Fruit fly (Drosophila melanogaster) whole organism, embryonic: ENCODE data around the gene CG33127.

Source experiments
- ATbp ChIP-seq: fragments of 200-800 bp; sonication (Bioruptor generic); optimal IDR thresholded peaks from 2 replicates; lab custom pipeline; 2017; ENCODE audit warnings: missing biosample characterization, mild to moderate bottlenecking, missing genetic modification characterization, missing genetic modification reagents
- CG1024 ChIP-seq: fragments of 200-800 bp; sonication (Bioruptor generic); IDR thresholded peaks from 2 replicates; pipeline ENCODE4 v1.3.6; 2022; ENCODE audit warnings: missing biosample characterization, missing genetic modification characterization
- CG10267 ChIP-seq: fragments of 200-800 bp; sonication (Bioruptor generic); optimal IDR thresholded peaks from 2 replicates; lab custom pipeline; 2018; ENCODE audit warnings: missing biosample characterization, mild to moderate bottlenecking, missing genetic modification characterization, moderate library complexity
- CG10321 ChIP-seq: fragments of 200-800 bp; sonication (Bioruptor generic); IDR thresholded peaks from 2 replicates; pipeline ENCODE4 v1.3.6; 2022; ENCODE audit warnings: missing biosample characterization, missing genetic modification characterization
- CG10565 ChIP-seq: fragments of 200-800 bp; sonication (Bioruptor generic); optimal IDR thresholded peaks from 3 replicates; lab custom pipeline; 2016; ENCODE audit warnings: missing biosample characterization, mild to moderate bottlenecking, missing genetic modification characterization
- CG1233 ChIP-seq: fragments of 200-800 bp; sonication (Bioruptor generic); optimal IDR thresholded peaks from 4 replicates; lab custom pipeline; 2018; ENCODE audit warnings: missing biosample characterization, mild to moderate bottlenecking, missing genetic modification characterization
- CG13123 ChIP-seq: fragments of 200-800 bp; sonication (Bioruptor generic); optimal IDR thresholded peaks from 2 replicates; lab custom pipeline; 2016; ENCODE audit warnings: missing biosample characterization, missing genetic modification characterization
- CG1647 ChIP-seq: fragments of 200-800 bp; sonication (Bioruptor generic); optimal IDR thresholded peaks from 3 replicates; lab custom pipeline; 2016; ENCODE audit warnings: missing biosample characterization, missing genetic modification characterization
- CG16813 ChIP-seq: fragments of 200-800 bp; sonication (Bioruptor generic); IDR thresholded peaks from 3 replicates; pipeline ENCODE4 v1.3.6; 2022; ENCODE audit warnings: missing biosample characterization, missing genetic modification characterization; ENCODE audit not compliant: partially characterized antibody
- CG17186 ChIP-seq: fragments of 200-800 bp; sonication (Bioruptor generic); optimal IDR thresholded peaks from 3 replicates; lab custom pipeline; 2017; ENCODE audit warnings: missing biosample characterization, missing genetic modification reagents, missing genetic modification characterization
- CG17328 ChIP-seq: fragments of 200-800 bp; sonication (Bioruptor generic); IDR thresholded peaks from 2 replicates; pipeline ENCODE4 v1.3.6; 2022; ENCODE audit warnings: missing biosample characterization, missing genetic modification characterization
- CG2889 ChIP-seq: fragments of 200-800 bp; sonication (Bioruptor generic); IDR thresholded peaks from 3 replicates; pipeline ENCODE4 v1.3.6; 2022; ENCODE audit warnings: missing biosample characterization, missing genetic modification characterization
- CG3065 ChIP-seq: fragments of 200-800 bp; sonication (Bioruptor generic); optimal IDR thresholded peaks from 2 replicates; lab custom pipeline; 2016; ENCODE audit warnings: missing biosample characterization, missing genetic modification characterization
- CG31388 ChIP-seq: fragments of 200-800 bp; sonication (Bioruptor generic); optimal IDR thresholded peaks from 2 replicates; lab custom pipeline; 2016; ENCODE audit warnings: missing biosample characterization, missing genetic modification characterization
- CG3995 ChIP-seq: fragments of 200-800 bp; sonication (Bioruptor generic); optimal IDR thresholded peaks from 3 replicates; lab custom pipeline; 2016; ENCODE audit warnings: missing biosample characterization, missing genetic modification characterization
- CG8924 ChIP-seq: fragments of 200-800 bp; optimal IDR thresholded peaks from 3 replicates; lab custom pipeline; 2019; ENCODE audit warnings: missing biosample characterization, mild to moderate bottlenecking, missing genetic modification characterization, moderate library complexity
- CHES-1-like ChIP-seq: fragments of 200-800 bp; sonication (Bioruptor generic); optimal IDR thresholded peaks from 2 replicates; lab custom pipeline; 2016; ENCODE audit warnings: missing biosample characterization, missing genetic modification characterization
- CrebB ChIP-seq: fragments of 200-800 bp; sonication (Bioruptor generic); optimal IDR thresholded peaks from 3 replicates; lab custom pipeline; 2018; ENCODE audit warnings: missing biosample characterization, mild to moderate bottlenecking, missing genetic modification characterization
- Deaf1 ChIP-seq: fragments of 200-800 bp; optimal IDR thresholded peaks from 3 replicates; lab custom pipeline; 2019; ENCODE audit warnings: missing biosample characterization, mild to moderate bottlenecking, missing genetic modification characterization, moderate library complexity
- Doc3 ChIP-seq: fragments of 200-800 bp; sonication (Bioruptor generic); IDR thresholded peaks from 3 replicates; pipeline ENCODE4 v1.3.6; 2022; ENCODE audit warnings: missing biosample characterization, missing genetic modification characterization; ENCODE audit not compliant: partially characterized antibody
- Dref ChIP-seq: fragments of 200-800 bp; sonication (Bioruptor generic); IDR thresholded peaks from 2 replicates; pipeline ENCODE4 v1.3.6; 2022; ENCODE audit warnings: missing biosample characterization, missing genetic modification characterization
- E2f1 ChIP-seq: fragments of 200-800 bp; sonication (Bioruptor generic); IDR thresholded peaks from 2 replicates; pipeline ENCODE4 v1.3.6; 2022; ENCODE audit warnings: missing biosample characterization, missing genetic modification characterization
- Eip74EF ChIP-seq, 2 experiments: fragments of 200-800 bp in 1 of 2; fragments of >200 bp in 1 of 2; sonication (Bioruptor generic) in 1 of 2; optimal IDR thresholded peaks; 2 replicates each; lab custom pipeline; 2017 to 2019; ENCODE audit warnings: missing biosample characterization in 2 of 2, missing genetic modification characterization in 2 of 2, mild to moderate bottlenecking in 1 of 2, moderate library complexity in 1 of 2
- Ets65A ChIP-seq: fragments of 200-800 bp; sonication (Bioruptor generic); peaks from one replicate; lab custom pipeline; 2016; ENCODE audit warnings: missing biosample characterization, missing genetic modification characterization
- H15 ChIP-seq: fragments of 200-800 bp; sonication (Bioruptor generic); IDR thresholded peaks from 3 replicates; pipeline ENCODE4 v1.3.6; 2022; ENCODE audit warnings: missing biosample characterization, missing genetic modification characterization
- Hand ChIP-seq: fragments of 200-800 bp; sonication (Bioruptor generic); optimal IDR thresholded peaks from 2 replicates; lab custom pipeline; 2017; ENCODE audit warnings: mild to moderate bottlenecking, missing biosample characterization, missing genetic modification reagents, missing genetic modification characterization
- MBD-R2 ChIP-seq: fragments of 200-800 bp; sonication (Bioruptor generic); IDR thresholded peaks from 2 replicates; pipeline ENCODE4 v1.3.6; 2022; ENCODE audit warnings: missing biosample characterization, missing genetic modification characterization
- Poxn ChIP-seq: fragments of 200-800 bp; sonication (Bioruptor generic); IDR thresholded peaks from 2 replicates; pipeline ENCODE4 v1.3.6; 2022; ENCODE audit warnings: missing biosample characterization, missing genetic modification characterization
- TFAM ChIP-seq: fragments of 200-800 bp; sonication (Bioruptor generic); optimal IDR thresholded peaks from 2 replicates; lab custom pipeline; 2017; ENCODE audit warnings: missing biosample characterization, missing genetic modification characterization, inconsistent platforms
- dan ChIP-seq: fragments of 200-800 bp; sonication (Bioruptor generic); IDR thresholded peaks from 2 replicates; pipeline ENCODE4 v1.3.6; 2022; ENCODE audit warnings: missing biosample characterization, missing genetic modification characterization
- dmrt99B ChIP-seq: fragments of 200-800 bp; sonication (Bioruptor generic); optimal IDR thresholded peaks from 2 replicates; lab custom pipeline; 2018; ENCODE audit warnings: missing biosample characterization, mild to moderate bottlenecking, missing genetic modification characterization, moderate library complexity
- dpn ChIP-seq, 2 experiments: fragments of 200-800 bp; sonication (Bioruptor generic); optimal IDR thresholded peaks; 3 replicates each; lab custom pipeline; 2016; ENCODE audit warnings: missing biosample characterization in 2 of 2, missing genetic modification characterization in 2 of 2
- grn ChIP-seq: fragments of 200-800 bp; sonication (Bioruptor generic); optimal IDR thresholded peaks from 3 replicates; lab custom pipeline; 2017; ENCODE audit warnings: missing biosample characterization, missing genetic modification characterization
- hkb ChIP-seq, 2 experiments: fragments of 200-800 bp in 1 of 2; fragments of >200 bp in 1 of 2; sonication (Bioruptor generic) in 1 of 2; IDR thresholded peaks in 1 of 2; optimal IDR thresholded peaks in 1 of 2; 2 replicates each; pipeline versions ENCODE4 v1.3.6 to Lab custom; 2017 to 2022; ENCODE audit warnings: missing biosample characterization in 1 of 2, missing genetic modification characterization in 1 of 2
- jing ChIP-seq: fragments of 200-800 bp; sonication (Bioruptor generic); optimal IDR thresholded peaks from 2 replicates; lab custom pipeline; 2018; ENCODE audit warnings: missing biosample characterization, mild to moderate bottlenecking, missing genetic modification characterization
- ken ChIP-seq: fragments of 200-800 bp; sonication (Bioruptor generic); IDR thresholded peaks from 3 replicates; pipeline ENCODE4 v1.3.6; 2022; ENCODE audit warnings: missing biosample characterization, missing genetic modification characterization
- luna ChIP-seq: fragments of 200-800 bp; sonication (Bioruptor generic); optimal IDR thresholded peaks from 2 replicates; lab custom pipeline; 2016; ENCODE audit warnings: missing biosample characterization, missing genetic modification characterization
- nerfin-1 ChIP-seq: fragments of 200-800 bp; sonication (Bioruptor generic); optimal IDR thresholded peaks from 3 replicates; lab custom pipeline; 2019; ENCODE audit warnings: missing biosample characterization, mild to moderate bottlenecking, missing genetic modification characterization, moderate library complexity
- nerfin-2 ChIP-seq: fragments of 200-800 bp; sonication (Bioruptor generic); IDR thresholded peaks from 2 replicates; pipeline ENCODE4 v1.3.6; 2022; ENCODE audit warnings: missing biosample characterization, missing genetic modification characterization; ENCODE audit not compliant: partially characterized antibody
- p53 ChIP-seq: fragments of 200-800 bp; sonication (Bioruptor generic); optimal IDR thresholded peaks from 2 replicates; lab custom pipeline; 2016; ENCODE audit warnings: missing biosample characterization, missing genetic modification characterization
- psq ChIP-seq: fragments of 200-800 bp; sonication (Bioruptor generic); optimal IDR thresholded peaks from 2 replicates; lab custom pipeline; 2017; ENCODE audit warnings: missing biosample characterization, missing genetic modification characterization
- pzg ChIP-seq: fragments of 200-800 bp; sonication (Bioruptor generic); optimal IDR thresholded peaks from 3 replicates; lab custom pipeline; 2018; ENCODE audit warnings: missing biosample characterization, mild to moderate bottlenecking, missing genetic modification characterization, moderate library complexity
- stc ChIP-seq: fragments of 200-800 bp; sonication (Bioruptor generic); IDR thresholded peaks from 2 replicates; pipeline ENCODE4 v1.3.6; 2022; ENCODE audit warnings: missing biosample characterization, missing genetic modification characterization
- sug ChIP-seq: fragments of 200-800 bp; optimal IDR thresholded peaks from 2 replicates; lab custom pipeline; 2019; ENCODE audit warnings: missing biosample characterization, mild to moderate bottlenecking, missing genetic modification characterization, moderate library complexity
- tll ChIP-seq, 2 experiments: fragments of 200-800 bp in 1 of 2; fragments of >200 bp in 1 of 2; sonication (Bioruptor generic) in 1 of 2; optimal IDR thresholded peaks; 2 replicates each; lab custom pipeline; 2017 to 2019; ENCODE audit warnings: missing biosample characterization in 2 of 2, missing genetic modification characterization in 2 of 2, mild to moderate bottlenecking in 1 of 2, moderate library complexity in 1 of 2
- trh ChIP-seq: fragments of 200-800 bp; sonication (Bioruptor generic); optimal IDR thresholded peaks from 2 replicates; lab custom pipeline; 2016; ENCODE audit warnings: missing biosample characterization, missing genetic modification characterization
- unc-4 ChIP-seq: fragments of 200-800 bp; sonication (Bioruptor generic); IDR thresholded peaks from 2 replicates; pipeline ENCODE4 v1.3.6; 2022; ENCODE audit warnings: missing biosample characterization, missing genetic modification characterization; ENCODE audit not compliant: partially characterized antibody
- zfh2 ChIP-seq: fragments of 200-800 bp; sonication (Bioruptor generic); optimal IDR thresholded peaks from 2 replicates; lab custom pipeline; 2016; ENCODE audit warnings: missing biosample characterization, missing genetic modification characterization

The CG33127 gene

DNA sequence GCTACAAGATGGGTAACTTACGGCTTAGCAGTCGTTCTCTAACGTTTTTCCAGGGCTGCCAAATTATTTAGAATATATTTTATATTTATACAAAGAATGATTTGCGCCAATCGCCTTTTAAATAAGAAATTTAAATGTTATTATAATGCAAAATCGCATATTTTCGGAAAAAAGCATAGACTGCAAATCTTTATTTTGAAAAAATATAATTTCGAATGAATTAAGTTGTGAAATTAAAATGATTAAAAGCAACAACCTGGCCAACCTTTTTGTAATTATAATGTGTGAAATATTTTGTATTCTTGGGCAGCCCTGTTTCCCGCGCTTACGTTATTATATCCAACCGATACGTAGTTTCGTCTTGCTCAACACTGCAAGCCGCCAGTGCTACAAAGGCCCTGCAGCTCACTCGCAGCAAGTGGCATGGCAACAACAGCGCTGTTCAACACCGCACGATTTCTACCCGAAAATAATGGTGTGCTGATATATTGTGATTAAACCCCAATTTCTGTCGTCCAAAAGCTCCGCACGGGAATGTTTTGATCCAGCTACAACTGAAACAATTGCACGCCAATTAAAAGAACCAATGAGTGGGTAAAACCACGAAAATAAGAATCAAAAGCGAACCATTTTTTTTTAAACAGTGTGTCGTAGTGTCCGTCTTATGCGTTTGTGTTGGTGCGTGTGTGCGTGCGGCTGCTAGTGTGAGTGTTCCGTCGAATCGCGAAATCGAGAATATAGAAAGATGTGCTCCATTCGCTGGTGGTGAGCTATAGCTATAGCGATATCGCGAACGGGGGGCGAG is 24.2 kb upstream of the CG33127 start, which contains the start of gene Pi3K21B (continued):
- TF ChIP-seq dmrt99B (peak; percentile 86), p53 (peak; percentile 36), CG17186 (GFP tag; lab: Kevin White, UChicago) (peak; percentile 87), CrebB (tag; lab: Kevin White, UChicago) (peak; percentile 66), stc (GFP tag; lab: Robert Waterston, UW) (peak; percentile 66), Eip74EF (GFP tag; optimal IDR thresholded peaks at IDR 0.05; lab: Kevin White, UChicago) (peak in 1 of 2 experiments; percentile 65), CG3995 (GFP tag; lab: Kevin White, UChicago) (peak; percentile 87), luna (peak; percentile 82), TFAM (no peak), hkb (optimal IDR thresholded peaks at IDR 0.05; lab: Kevin White, UChicago) (peak; percentile 40), hkb (GFP tag; IDR thresholded peaks at IDR 0.05; lab: Robert Waterston, UW) (peak; percentile 82), zfh2 (GFP tag; lab: Kevin White, UChicago) (peak; percentile 96), sug (peak; percentile 92), tll (GFP tag; optimal IDR thresholded peaks at IDR 0.05; lab: Kevin White, UChicago) (no peak), dpn (GFP tag; optimal IDR thresholded peaks at IDR 0.05; lab: Kevin White, UChicago) (peak; percentile 93 to 94), CG3065 (GFP tag; lab: Kevin White, UChicago) (peak; percentile 70), E2f1 (GFP tag; lab: Robert Waterston, UW) (peak; percentile 75), trh (GFP tag; lab: Kevin White, UChicago) (peak; percentile 78), CG17328 (GFP tag; lab: Robert Waterston, UW) (peak; percentile 75; the same call in 1 of the 2 replicates), grn (peak; percentile 56), CG2889 (GFP tag; lab: Robert Waterston, UW) (peak; percentile 75), CG13123 (GFP tag; lab: Kevin White, UChicago) (peak; percentile 80), Doc3 (GFP tag; lab: Robert Waterston, UW) (no peak), CG10565 (GFP tag; lab: Kevin White, UChicago) (peak; percentile 77), pzg (GFP tag; lab: Kevin White, UChicago) (peak; percentile 78), jing (GFP tag; lab: Kevin White, UChicago) (peak; percentile 43), nerfin-2 (GFP tag; lab: Robert Waterston, UW) (no peak), CHES-1-like (GFP tag; lab: Kevin White, UChicago) (peak; percentile 87), MBD-R2 (GFP tag; lab: Robert Waterston, UW) (peak; percentile 76; the same call in 1 of the 2 replicates), Dref (GFP tag; lab: Robert Waterston, UW) (peak; percentile 43), nerfin-1 (peak; percentile 82), ATbp (GFP tag; lab: Kevin White, UChicago) (peak; percentile 51), dan (GFP tag; lab: Robert Waterston, UW) (no peak), ken (GFP tag; lab: Robert Waterston, UW) (peak; percentile 93), Deaf1 (tag; lab: Kevin White, UChicago) (peak; percentile 28), CG1647 (peak; percentile 95), CG8924 (peak; percentile 90), Poxn (GFP tag; lab: Robert Waterston, UW) (peak; percentile 60; the same call in 1 of the 2 replicates), CG1024 (GFP tag; lab: Robert Waterston, UW) (no peak; the same call in none of the 2 replicates), Ets65A (GFP tag; lab: Kevin White, UChicago) (peak; percentile 100), unc-4 (GFP tag; lab: Robert Waterston, UW) (peak; percentile 34; the same call in 1 of the 2 replicates), Hand (peak; percentile 73), H15 (GFP tag; lab: Robert Waterston, UW) (peak; percentile 69), CG31388 (GFP tag; lab: Kevin White, UChicago) (peak; percentile 82), CG10267 (tag; lab: Kevin White, UChicago) (peak; percentile 98), CG10321 (peak; percentile 20; the same call in 1 of the 2 replicates), psq (GFP tag; lab: Kevin White, UChicago) (peak; percentile 54), CG16813 (peak; percentile 34; the same call in 1 of the 3 replicates), CG1233 (peak; percentile 88)
